Worm (Caenorhabditis elegans) whole organism, mixed stage, embryonic: Measurements from ENCODE around the gene col-108.

Experiments
- elt-1 ChIP-seq: sonication (generic microtip); optimal IDR thresholded peaks from 2 replicates; lab custom pipeline; 2017; ENCODE audit warnings: missing genetic modification characterization, mild to moderate bottlenecking, missing compliant biosample characterization, antibody characterized with exemption, moderate library complexity, borderline replicate concordance; ENCODE audit not compliant: insufficient read depth
- elt-3 ChIP-seq: fragments of 150-350 bp; optimal IDR thresholded peaks from 2 replicates; lab custom pipeline; 2014; ENCODE audit warnings: missing biosample characterization, missing genetic modification characterization

- TF ChIP-seq elt-1 (no peak), elt-3 (tag; lab: Kevin White, UChicago) (no peak)
These were observed at the start of gene col-108 for ce11 chrIV:1768288-1768687.
